Worm (Caenorhabditis elegans) whole organism, midembryonic: Measurements from ENCODE around the gene ttr-43.

Experiments
- T22C8.4 ChIP-seq: fragments of 200-800 bp; sonication (Bioruptor generic); IDR thresholded peaks from 2 replicates; pipeline ENCODE4 v1.3.6; 2022; ENCODE audit warnings: missing genetic modification characterization, missing compliant biosample characterization
- cog-1 ChIP-seq: sonication (generic microtip); optimal IDR thresholded peaks from 2 replicates; lab custom pipeline; 2016; ENCODE audit warnings: missing genetic modification characterization, missing compliant biosample characterization
- flt-1 ChIP-seq: fragments of 200-800 bp; sonication (Bioruptor generic); IDR thresholded peaks from 2 replicates; pipeline ENCODE4 v1.3.6; 2022; ENCODE audit warnings: missing genetic modification characterization, missing compliant biosample characterization
- klf-2 ChIP-seq: fragments of 200-800 bp; sonication (Bioruptor generic); conservative IDR thresholded peaks from 2 replicates; pipeline ENCODE4 v1.3.6; 2022; ENCODE audit warnings: missing genetic modification reagents, missing genetic modification characterization, missing compliant biosample characterization
- med-1 ChIP-seq: sonication (generic microtip); optimal IDR thresholded peaks from 2 replicates; lab custom pipeline; 2017; ENCODE audit warnings: missing genetic modification characterization, mild to moderate bottlenecking, missing compliant biosample characterization, antibody characterized with exemption, missing genetic modification reagents; ENCODE audit not compliant: insufficient read depth
- ref-1 ChIP-seq: fragments of 200-800 bp; sonication (Bioruptor generic); conservative IDR thresholded peaks from 2 replicates; pipeline ENCODE4 v1.3.6; 2022; ENCODE audit warnings: missing genetic modification reagents, missing genetic modification characterization, missing compliant biosample characterization
- tab-1 ChIP-seq: fragments of 200-800 bp; sonication (Bioruptor generic); IDR thresholded peaks from 2 replicates; pipeline ENCODE4 v1.3.6; 2022; ENCODE audit warnings: missing genetic modification characterization, missing compliant biosample characterization
- ztf-23 ChIP-seq: fragments of 200-800 bp; sonication (Bioruptor generic); IDR thresholded peaks from 2 replicates; pipeline ENCODE4 v1.3.6; 2022; ENCODE audit warnings: missing genetic modification reagents, missing genetic modification characterization, missing compliant biosample characterization
- ztf-29 ChIP-seq: fragments of 200-800 bp; sonication (Bioruptor generic); IDR thresholded peaks from 2 replicates; pipeline ENCODE4 v1.3.6; 2022; ENCODE audit warnings: missing genetic modification reagents, missing genetic modification characterization, missing compliant biosample characterization

The ttr-43 gene

DNA sequence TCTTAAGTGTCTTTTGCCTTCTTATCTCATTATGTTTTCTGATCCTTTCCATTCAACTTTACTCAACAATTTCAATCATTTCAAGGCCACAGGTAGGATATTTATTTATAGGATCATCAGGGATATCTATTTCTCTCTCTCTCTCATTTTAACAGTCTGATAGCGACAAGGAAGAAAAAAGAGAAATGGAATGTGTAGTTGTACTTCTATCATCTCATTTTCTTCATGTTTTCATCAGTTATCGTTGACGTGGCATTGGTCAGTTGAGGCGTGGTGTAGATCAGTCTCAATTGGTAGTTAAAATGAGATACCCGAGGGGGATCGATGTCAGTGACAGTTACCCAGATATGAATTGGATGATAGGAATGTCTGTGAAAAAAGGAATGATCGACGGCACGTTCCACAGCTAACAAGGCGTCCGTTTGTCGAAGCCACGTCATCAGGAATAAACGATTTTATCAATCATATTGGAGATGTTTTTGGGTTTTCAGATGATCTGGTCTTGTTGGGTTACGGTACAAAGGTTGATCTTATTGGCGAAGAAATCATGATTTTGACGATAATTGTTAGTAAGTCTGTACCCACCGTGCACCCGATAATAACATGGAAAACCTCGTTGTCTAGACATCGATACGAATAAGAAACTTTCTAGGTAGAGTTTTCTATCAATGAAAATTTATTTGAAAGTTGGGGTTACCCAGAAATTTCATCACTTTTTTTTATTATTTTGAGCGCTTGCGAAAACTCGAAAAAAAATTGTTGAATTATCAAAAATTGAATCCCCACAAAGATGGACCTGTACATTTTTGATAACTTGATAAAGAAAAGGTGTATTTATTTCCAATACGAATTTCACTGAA, 36.1 kb downstream of the ttr-43 start:
- TF ChIP-seq T22C8.4 (GFP tag; lab: Robert Waterston, UW) (no peak), tab-1 (GFP tag; lab: Robert Waterston, UW) (no peak), ztf-29 (GFP tag; lab: Robert Waterston, UW) (no peak), flt-1 (GFP tag; lab: Robert Waterston, UW) (no peak), ztf-23 (GFP tag; lab: Robert Waterston, UW) (no peak), ref-1 (GFP tag; lab: Robert Waterston, UW) (no peak)

DNA sequence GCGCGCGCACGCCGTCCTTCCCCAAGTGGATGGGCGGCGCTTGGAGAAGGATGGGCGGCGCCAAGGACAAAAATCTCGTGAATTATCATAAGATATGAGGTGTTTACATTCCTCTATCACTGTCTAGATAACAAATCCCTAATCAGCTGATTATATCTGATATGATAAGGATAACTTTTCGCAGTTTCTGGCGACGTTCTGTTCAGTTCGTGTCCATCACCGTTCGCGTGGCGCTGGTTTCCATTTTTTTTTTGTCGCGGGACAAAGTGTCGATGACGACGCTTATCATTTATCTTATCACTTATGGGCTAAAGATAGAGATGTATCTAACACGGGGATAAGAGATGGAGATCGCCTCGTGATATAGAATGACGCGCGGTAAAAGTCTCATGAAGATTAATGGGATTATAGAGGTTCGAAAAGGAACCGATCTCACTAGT, 37.2 kb downstream of the ttr-43 start:
- no peak for TF ChIP-seq klf-2
- no peak for TF ChIP-seq cog-1 (tag; lab: Kevin White, UChicago)
- no peak for TF ChIP-seq ztf-23 (GFP tag; lab: Robert Waterston, UW)
- TF ChIP-seq flt-1 (GFP tag; lab: Robert Waterston, UW) = no peak
- TF ChIP-seq med-1 (GFP tag; lab: Kevin White, UChicago) = no peak

DNA sequence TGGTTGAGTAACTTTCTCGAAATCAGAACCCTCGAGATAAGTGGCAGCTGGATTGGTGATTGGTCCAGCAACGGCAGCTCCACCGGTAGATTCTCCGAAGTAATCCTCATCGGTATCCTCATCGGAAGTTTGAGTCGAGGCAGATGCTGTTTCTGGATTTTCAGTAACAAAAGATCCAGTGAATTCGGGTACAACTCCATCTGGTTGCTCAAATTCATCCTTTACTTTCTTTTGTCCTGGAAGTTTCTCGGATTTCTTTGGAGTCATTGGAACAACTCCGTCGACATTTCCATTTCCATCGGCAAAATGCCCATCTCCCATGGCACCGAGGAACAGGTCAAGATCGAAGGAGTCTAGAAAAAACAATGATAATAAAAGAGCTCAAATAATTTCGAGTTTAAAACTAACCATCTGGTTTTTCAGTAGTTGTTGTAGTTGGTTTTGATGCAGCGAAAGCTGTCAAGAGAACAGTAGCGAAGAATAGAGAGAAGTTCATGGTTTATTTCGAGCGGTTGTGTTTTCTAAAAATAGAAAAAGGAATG, 37.8 kb downstream of the ttr-43 start, which contains the start of gene F45D3.4:
Gene F45D3.4, minus strand, starts transcription at position 521 of the 542 bp plus-strand sequence.
- TF ChIP-seq tab-1 (GFP tag; lab: Robert Waterston, UW) = no peak
- no peak for TF ChIP-seq T22C8.4 (GFP tag; lab: Robert Waterston, UW)
- TF ChIP-seq med-1 (GFP tag; lab: Kevin White, UChicago) = no peak
- no peak for TF ChIP-seq klf-2
- TF ChIP-seq ztf-29 (GFP tag; lab: Robert Waterston, UW) = no peak
- no peak for TF ChIP-seq flt-1 (GFP tag; lab: Robert Waterston, UW)
- TF ChIP-seq cog-1 (tag; lab: Kevin White, UChicago) = no peak
- no peak for TF ChIP-seq ref-1 (GFP tag; lab: Robert Waterston, UW)
- TF ChIP-seq ztf-23 (GFP tag; lab: Robert Waterston, UW) = no peak

DNA sequence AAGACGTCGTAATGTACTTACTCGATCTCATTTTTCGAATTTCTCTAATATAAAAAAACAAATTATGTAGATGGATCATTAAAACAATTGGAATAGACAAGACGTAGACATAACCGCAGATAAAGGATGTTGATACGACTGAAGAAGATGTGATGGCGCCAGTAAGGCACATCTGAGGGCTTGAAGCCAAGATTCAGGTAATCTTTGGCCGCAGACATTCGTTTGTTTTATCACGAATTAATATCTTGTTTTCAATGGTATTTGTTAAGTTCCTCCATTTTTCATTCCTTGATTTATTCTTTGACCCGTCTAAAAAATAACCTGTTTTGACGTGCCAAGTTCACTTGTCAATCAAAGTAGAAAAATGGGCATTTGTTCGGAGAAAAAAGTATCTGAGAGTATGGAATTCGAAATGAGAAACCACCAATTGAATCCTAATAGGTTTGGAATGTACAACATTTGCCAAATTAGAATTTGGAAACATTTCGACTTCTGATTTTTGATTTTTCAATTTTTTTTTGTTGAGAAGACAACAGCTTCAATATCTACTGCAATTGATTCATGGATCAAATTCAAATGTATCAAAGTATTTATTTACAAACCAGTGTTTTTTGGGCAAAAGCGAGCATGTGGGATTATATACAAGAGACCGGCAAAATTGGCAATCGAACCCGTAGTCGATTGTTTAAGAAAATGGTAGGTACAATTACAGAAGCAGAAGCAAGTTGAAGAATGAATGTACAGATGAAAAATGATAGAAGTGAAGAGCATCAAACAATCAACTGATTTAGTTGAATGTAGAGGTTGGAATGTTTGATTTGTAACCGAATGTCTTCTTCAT, 38.6 kb downstream of the ttr-43 start:
- no peak for TF ChIP-seq T22C8.4 (GFP tag; lab: Robert Waterston, UW)
- no peak for TF ChIP-seq med-1 (GFP tag; lab: Kevin White, UChicago)
- TF ChIP-seq tab-1 (GFP tag; lab: Robert Waterston, UW) = no peak
- no peak for TF ChIP-seq cog-1 (tag; lab: Kevin White, UChicago)
- no peak for TF ChIP-seq ref-1 (GFP tag; lab: Robert Waterston, UW)
- no peak for TF ChIP-seq flt-1 (GFP tag; lab: Robert Waterston, UW)
- no peak for TF ChIP-seq klf-2
- TF ChIP-seq ztf-29 (GFP tag; lab: Robert Waterston, UW) = no peak
- no peak for TF ChIP-seq ztf-23 (GFP tag; lab: Robert Waterston, UW)

DNA sequence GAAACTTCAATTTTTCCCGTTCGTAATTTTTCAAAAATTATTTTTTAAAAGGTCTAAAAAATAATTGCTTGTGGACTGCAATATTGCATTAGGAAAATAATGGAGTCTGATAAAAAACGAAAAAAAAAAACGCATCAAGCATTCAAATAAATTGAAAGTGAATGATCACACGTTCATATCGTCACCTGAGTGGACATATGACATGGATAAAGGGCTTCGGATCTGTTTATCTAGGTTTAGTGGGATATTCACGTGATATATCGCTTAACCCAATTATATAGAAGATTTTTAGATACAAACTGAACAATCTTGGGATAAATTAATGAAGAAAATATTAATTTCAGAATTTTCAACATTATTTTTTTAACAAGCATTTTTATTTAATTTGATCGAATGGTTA, 39.7 kb downstream of the ttr-43 start:
- TF ChIP-seq ztf-23 (GFP tag; lab: Robert Waterston, UW) (no peak), tab-1 (GFP tag; lab: Robert Waterston, UW) (no peak), T22C8.4 (GFP tag; lab: Robert Waterston, UW) (no peak), cog-1 (tag; lab: Kevin White, UChicago) (no peak), flt-1 (GFP tag; lab: Robert Waterston, UW) (no peak), ref-1 (GFP tag; lab: Robert Waterston, UW) (no peak), ztf-29 (GFP tag; lab: Robert Waterston, UW) (no peak), klf-2 (no peak), med-1 (GFP tag; lab: Kevin White, UChicago) (no peak)

DNA sequence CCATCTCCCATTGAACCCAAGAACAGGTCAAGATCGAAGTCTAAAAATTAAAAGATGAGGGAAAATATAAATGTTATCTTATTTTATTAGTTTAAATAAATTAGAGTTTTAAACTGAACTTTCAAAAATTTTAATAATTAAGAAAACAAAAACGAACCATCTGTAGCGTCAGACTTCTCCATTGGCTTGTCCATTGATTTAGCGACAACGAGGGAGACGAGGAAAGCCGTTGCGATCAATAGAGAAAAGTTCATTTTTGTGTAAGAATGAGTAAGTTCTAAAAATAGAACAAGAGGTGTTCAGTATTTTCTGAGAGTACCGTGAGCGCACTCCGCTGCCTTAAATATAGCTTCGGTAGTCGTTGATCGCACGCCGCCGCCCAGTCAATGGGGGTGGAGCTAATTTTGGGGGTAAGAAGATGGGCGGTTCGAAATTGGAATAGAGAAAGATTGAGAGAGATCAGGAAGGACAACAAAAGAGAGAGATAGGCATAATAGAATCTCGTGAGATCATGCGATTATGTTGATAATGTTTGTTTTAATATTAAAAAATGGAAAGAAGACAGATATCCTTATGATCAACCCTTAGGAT, 40.4 kb downstream of the ttr-43 start, which contains the start of gene F45D3.3:
Gene F45D3.3, minus strand, starts transcription at position 350 of the 591 bp plus-strand sequence.
- TF ChIP-seq flt-1 (GFP tag; lab: Robert Waterston, UW) (no peak), tab-1 (GFP tag; lab: Robert Waterston, UW) (no peak), ref-1 (GFP tag; lab: Robert Waterston, UW) (no peak), ztf-29 (GFP tag; lab: Robert Waterston, UW) (no peak), cog-1 (tag; lab: Kevin White, UChicago) (no peak), med-1 (GFP tag; lab: Kevin White, UChicago) (no peak), ztf-23 (GFP tag; lab: Robert Waterston, UW) (no peak), T22C8.4 (GFP tag; lab: Robert Waterston, UW) (no peak), klf-2 (no peak)

DNA sequence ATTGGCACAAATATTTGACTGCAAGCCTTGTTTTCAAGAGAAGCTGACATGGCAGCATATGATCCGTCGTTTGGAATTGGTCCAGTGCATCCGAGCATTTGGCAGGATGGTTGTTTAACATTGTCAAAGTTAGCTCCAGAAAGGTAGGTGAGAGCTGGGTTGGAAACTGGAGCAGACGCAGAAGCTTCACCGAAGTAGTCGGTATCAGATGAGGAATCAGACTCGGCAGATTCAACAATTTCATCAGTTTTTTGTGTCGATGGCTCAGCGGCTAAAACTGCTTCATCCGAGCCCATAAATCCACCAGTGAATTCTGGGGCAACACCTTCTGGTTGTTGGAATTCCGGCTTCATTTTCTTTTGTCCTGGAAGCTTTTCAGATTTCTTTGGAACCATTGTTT, 40.9 kb downstream of the ttr-43 start:
- TF ChIP-seq ref-1 (GFP tag; lab: Robert Waterston, UW) (no peak), cog-1 (tag; lab: Kevin White, UChicago) (no peak), ztf-29 (GFP tag; lab: Robert Waterston, UW) (no peak), tab-1 (GFP tag; lab: Robert Waterston, UW) (no peak), flt-1 (GFP tag; lab: Robert Waterston, UW) (no peak), T22C8.4 (GFP tag; lab: Robert Waterston, UW) (no peak), med-1 (GFP tag; lab: Kevin White, UChicago) (no peak), klf-2 (no peak), ztf-23 (GFP tag; lab: Robert Waterston, UW) (no peak)

DNA sequence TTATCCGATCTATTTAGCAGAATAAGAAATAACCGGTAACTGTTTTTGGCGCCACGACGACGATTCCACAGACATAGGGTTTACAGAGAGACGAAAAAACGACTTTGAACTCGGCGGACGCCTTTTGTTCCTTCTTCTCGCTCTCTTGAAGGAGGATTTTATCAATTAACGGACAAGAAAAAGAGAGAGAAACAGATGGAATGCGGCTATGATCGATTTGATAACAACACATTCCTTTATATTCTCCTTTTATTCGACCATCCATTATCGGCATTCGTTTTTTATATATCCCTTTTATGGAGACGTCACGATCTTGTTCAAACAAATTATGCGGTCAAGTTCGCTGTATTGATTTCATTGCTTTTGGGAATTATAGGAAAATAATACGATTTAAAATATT, 41.7 kb downstream of the ttr-43 start:
- TF ChIP-seq tab-1 (GFP tag; lab: Robert Waterston, UW) (no peak), cog-1 (tag; lab: Kevin White, UChicago) (no peak), T22C8.4 (GFP tag; lab: Robert Waterston, UW) (no peak), med-1 (GFP tag; lab: Kevin White, UChicago) (no peak)
